Fruit fly (Drosophila melanogaster) Kc167 (cell line): ENCODE results near the gene CG10352.

Experiments
- Myc ChIP-seq: fragments of >200 bp; optimal IDR thresholded peaks from 2 replicates; lab custom pipeline; 2017; ENCODE audit warnings: missing external identifiers
- Sin3A ChIP-seq: fragments of >200 bp; optimal IDR thresholded peaks from 2 replicates; lab custom pipeline; 2018; ENCODE audit warnings: missing external identifiers
- h ChIP-seq: fragments of >200 bp; optimal IDR thresholded peaks from 3 replicates; lab custom pipeline; 2018; ENCODE audit warnings: missing external identifiers
- insv ChIP-seq: fragments of >200 bp; optimal IDR thresholded peaks from 3 replicates; lab custom pipeline; 2018; ENCODE audit warnings: missing external identifiers
- psq ChIP-seq: fragments of >200 bp; optimal IDR thresholded peaks from 2 replicates; lab custom pipeline; 2017; ENCODE audit warnings: missing external identifiers
- ttk ChIP-seq: sonication (Bioruptor generic); optimal IDR thresholded peaks from 2 replicates; lab custom pipeline; 2017; ENCODE audit warnings: missing external identifiers

Gene CG10352

DNA sequence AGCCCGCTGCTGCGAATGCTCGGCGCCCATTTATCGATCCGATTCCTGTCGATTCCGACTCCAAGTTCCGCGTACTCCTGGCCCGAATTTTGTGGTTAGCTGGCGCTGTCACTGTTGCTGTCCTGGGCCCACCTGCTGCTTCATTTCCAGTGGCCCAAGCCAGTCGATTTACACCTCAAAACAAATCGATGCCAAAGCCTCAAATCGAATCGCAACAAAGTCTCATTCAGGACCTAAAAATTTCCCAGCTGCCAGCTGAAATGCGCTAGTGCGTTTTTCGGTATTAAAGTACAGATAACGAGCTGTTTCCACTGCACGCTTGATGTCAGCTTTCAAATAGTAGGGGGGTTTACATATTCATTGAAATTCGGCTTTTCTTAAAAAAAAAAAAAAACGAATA, 4.5 kb downstream of the CG10352 start, which contains the start of gene BORCS5:
BORCS5 (minus strand) TSS at position 263 of the 400 bp plus-strand sequence.
- TF ChIP-seq ttk (lab: Kevin White, UChicago) (no peak), Sin3A (lab: Kevin White, UChicago) (no peak), Myc (no peak), h (lab: Kevin White, UChicago) (no peak), psq (no peak), insv (lab: Kevin White, UChicago) (no peak)

DNA sequence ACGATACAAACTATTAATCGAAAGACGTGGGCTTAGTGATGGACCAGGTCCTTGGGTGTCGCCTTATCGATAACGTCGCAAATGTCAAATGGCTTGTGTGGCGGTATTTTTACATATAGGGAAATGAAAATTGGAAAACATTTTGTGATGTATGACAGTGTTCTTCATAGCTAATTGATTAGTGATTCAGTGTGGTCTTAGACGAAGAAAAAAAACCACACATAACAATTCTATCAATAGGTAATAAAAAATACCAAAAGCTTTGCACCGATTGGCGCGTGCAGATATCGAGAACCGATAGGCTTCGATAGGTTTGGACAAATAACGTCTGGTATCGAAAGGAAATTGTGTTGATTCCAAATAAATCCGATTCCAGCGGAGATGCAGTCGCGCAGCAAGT, 8.1 kb downstream of the CG10352 start, which contains the start of the genes Nrd1 and CG1847:
Nrd1 (minus strand) TSS at position 28 of the 400 bp plus-strand sequence.
CG1847 (plus strand) TSS at position 305 of the 400 bp plus-strand sequence.
- TF ChIP-seq insv (lab: Kevin White, UChicago), result no peak

DNA sequence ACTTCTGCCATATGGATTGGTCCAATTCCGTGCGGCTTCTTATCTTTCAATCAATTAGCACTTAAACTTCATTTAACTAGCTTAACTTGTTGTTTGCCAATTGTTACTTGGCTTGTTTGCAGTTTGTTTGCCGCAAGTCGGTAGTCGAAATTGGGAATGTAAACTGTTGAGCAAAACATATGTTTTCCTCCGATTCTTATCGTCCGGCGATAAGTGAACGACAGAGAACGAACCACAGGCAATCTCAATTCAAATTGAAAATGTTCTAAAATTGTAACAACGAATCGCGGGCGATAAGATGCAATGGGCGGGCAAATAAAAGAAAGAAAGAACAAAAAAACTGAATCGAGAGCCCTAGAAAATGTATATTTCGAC, 18.5 kb downstream of the CG10352 start:
- TF ChIP-seq h (lab: Kevin White, UChicago) (no peak), insv (lab: Kevin White, UChicago) (no peak), psq (no peak), ttk (lab: Kevin White, UChicago) (no peak), Myc (no peak), Sin3A (lab: Kevin White, UChicago) (no peak)

DNA sequence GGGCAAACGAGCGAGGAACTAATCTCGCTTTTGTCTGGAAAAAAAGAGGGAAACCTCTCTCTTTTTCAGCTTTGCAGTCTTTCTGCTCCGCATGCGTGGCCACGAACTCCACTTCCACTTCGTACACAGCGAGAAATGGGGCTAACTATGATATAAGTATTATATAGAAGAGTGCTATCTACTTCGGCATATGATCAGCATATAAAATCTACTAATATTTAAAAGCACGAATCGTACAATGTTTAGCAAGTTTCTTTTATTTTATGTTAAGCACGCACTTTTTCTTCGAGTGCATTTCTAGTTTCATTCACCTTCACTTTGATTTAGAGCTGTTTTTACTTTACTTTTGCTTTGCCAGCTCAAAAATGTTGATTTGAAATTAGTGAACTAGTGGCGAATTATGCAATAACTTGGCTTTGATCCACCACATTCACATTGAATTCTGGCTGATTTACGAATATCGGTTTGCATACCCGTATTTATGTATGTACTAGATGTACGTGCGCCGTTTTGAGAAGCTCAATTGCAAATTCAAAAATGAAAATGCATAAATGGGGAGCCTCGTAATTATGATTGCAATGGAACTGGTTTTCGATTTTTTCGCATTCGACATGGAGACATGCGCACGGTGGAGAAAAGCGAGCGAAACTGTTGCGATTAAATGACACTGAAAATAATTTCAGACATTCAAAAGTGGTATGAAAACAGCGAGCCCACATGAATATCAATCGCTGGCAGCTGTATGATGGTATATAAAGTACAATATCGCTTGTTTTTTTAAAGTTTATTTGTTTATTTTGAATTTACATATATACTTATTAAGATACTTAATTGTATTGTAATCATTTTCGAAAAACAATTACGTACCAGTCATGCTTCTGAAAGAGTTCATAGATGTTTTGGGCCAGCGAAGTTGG, 19.2 kb downstream of the CG10352 start:
- TF ChIP-seq Sin3A (lab: Kevin White, UChicago) (no peak), psq (no peak), ttk (lab: Kevin White, UChicago) (no peak), h (lab: Kevin White, UChicago) (no peak), insv (lab: Kevin White, UChicago) (no peak), Myc (no peak)

DNA sequence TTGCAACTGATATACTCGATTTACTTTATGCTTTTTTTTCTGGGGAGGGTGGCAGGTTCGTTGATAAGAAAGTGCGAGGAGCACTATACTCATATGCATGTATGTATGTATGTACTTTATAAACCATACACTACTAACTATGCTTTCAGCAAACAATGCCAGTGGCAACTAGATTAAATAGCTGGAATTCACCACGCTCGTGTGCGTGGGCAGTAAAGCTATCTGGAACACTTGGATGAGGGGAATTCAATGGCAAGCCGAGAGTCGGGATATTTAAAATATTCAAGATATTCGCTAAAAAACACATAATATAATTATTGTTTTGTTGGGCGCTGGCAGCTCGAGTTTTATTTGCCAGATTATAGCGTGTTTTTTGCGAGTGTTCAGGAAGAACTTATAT, 20.1 kb downstream of the CG10352 start:
- TF ChIP-seq Sin3A (lab: Kevin White, UChicago) (no peak), h (lab: Kevin White, UChicago) (no peak), ttk (lab: Kevin White, UChicago) (no peak), Myc (no peak), psq (no peak)

DNA sequence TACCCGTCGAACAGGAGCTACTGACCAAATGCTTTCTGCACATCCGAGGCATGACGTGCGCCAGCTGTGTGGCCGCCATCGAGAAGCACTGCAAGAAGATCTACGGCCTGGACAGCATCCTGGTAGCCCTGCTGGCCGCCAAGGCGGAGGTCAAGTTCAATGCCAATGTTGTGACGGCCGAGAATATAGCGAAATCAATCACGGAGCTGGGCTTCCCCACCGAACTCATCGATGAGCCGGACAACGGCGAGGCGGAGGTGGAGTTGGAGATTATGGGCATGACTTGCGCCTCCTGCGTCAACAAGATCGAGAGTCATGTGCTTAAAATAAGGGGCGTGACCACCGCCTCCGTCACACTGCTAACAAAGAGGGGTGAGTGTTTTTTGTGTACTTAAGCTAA, 21.0 kb downstream of the CG10352 start:
- TF ChIP-seq Sin3A (lab: Kevin White, UChicago), result no peak

DNA sequence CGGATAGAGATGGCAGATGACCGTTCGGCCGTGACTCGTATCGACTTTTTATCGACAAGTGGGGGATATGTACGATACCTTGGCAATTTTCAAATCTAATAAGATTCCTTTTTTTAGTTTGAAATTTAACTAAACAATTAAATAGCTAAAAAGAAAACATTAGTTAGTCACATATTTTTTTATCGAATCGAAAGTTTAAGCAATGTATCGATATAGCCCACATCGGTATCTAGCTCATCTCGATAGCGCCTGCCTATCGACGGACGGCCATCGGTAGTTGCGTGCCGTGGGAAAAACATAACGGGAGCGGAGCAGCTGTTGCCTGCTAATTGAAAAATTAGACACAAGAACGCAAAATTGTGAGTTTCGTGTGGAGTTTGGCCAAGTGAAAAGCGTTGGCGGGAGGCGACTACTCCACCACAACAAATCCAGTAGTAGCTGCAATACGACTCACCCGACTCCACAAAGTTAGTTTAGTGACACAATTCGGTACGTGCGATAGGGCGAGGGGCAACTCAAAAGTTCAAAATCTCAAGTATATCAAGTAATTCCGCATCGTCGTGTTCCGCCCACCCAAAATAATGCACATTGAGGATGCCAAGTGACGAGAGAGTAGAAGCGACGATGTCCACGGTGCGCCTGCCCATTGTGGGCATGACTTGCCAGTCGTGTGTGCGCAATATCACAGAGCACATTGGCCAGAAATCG, 22.1 kb downstream of the CG10352 start, which contains the start of the genes CG10347 and ATP7:
CG10347 (minus strand) TSS at position 174 of the 708 bp plus-strand sequence.
ATP7 (plus strand) TSS at position 265 of the 708 bp plus-strand sequence.
- no peak for TF ChIP-seq Sin3A (lab: Kevin White, UChicago)
- no peak for TF ChIP-seq Myc
- TF ChIP-seq ttk (lab: Kevin White, UChicago), result no peak
- no peak for TF ChIP-seq h (lab: Kevin White, UChicago)
- no peak for TF ChIP-seq insv (lab: Kevin White, UChicago)
- no peak for TF ChIP-seq psq

DNA sequence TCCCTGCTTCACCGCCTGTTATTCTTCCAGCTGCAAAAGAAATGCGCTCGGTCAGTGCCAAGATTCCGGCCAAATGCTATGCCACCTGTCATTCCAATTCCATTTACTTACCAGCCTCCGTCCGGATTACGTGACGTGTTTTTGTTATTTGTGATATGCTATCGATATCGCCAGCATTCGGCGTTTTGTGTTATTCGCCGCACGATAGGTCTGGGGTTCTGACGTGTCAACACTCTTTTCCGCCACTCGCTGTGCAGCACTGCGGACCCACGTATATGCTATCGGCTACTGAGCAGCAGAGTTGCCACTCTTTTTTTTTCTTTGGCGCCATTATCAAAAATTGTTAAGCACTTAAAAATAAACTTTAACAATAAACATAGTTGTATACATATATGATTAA, 24.7 kb downstream of the CG10352 start, which contains the start of gene p24-1:
p24-1 (minus strand) TSS at position 221 of the 400 bp plus-strand sequence.
- no peak for TF ChIP-seq h (lab: Kevin White, UChicago)
- no peak for TF ChIP-seq psq
- TF ChIP-seq Sin3A (lab: Kevin White, UChicago), result no peak
- no peak for TF ChIP-seq insv (lab: Kevin White, UChicago)
- no peak for TF ChIP-seq ttk (lab: Kevin White, UChicago)
- TF ChIP-seq Myc, result no peak

DNA sequence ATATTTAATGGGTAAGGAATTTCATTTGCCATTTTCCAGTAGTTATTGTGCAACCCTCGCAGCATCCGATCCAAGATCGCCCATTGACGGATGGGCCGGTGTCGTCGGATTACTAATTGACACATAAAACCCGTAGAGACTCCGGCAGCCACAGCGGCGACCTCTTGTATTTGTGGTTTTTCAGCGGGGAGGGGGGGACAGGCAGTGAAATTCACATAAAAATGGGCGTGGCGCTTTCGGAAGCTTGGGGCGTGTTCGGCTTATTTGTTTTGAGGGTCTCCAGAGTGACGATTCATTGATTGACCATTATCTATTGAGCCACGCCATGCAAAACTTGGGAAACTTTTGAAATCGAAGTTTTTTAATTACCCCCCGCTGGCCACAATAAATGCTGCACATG, 27.7 kb downstream of the CG10352 start:
- no peak for TF ChIP-seq h (lab: Kevin White, UChicago)
- no peak for TF ChIP-seq psq
- TF ChIP-seq ttk (lab: Kevin White, UChicago), result no peak
- TF ChIP-seq Myc, result no peak
- no peak for TF ChIP-seq insv (lab: Kevin White, UChicago)
- no peak for TF ChIP-seq Sin3A (lab: Kevin White, UChicago)

DNA sequence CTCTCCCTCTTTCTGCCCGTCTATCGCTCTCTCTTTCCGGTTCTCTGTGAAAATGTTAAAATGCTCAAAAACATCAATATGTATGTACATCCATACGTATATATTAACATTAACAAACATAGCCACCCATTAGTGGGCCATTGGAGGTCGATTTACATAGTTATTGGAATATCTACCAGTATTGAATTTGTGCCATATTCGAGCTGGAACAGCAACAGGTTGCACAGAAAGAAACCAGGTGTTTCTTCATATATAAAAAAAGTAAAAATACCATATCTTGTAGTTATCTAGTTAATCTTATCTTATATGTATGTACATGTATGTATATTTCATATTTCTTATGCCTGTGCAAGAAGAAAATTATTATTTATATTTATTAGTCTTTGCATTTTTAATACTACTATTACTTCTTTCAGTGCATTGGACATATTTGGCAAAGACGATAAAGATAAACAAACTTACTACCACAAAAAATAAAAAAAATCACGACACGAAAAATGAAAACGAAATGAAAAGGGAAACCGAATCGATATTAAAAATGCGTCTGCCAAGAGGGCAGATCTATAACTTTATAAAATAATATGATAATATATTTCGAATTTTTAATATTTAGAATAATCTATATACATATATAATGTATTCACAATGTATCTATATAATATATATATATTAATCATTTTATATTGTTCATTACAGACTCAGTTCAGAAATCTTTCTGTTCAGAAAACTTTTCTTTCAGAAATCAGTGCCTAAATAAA, 28.3 kb downstream of the CG10352 start:
- TF ChIP-seq Myc, result no peak

DNA sequence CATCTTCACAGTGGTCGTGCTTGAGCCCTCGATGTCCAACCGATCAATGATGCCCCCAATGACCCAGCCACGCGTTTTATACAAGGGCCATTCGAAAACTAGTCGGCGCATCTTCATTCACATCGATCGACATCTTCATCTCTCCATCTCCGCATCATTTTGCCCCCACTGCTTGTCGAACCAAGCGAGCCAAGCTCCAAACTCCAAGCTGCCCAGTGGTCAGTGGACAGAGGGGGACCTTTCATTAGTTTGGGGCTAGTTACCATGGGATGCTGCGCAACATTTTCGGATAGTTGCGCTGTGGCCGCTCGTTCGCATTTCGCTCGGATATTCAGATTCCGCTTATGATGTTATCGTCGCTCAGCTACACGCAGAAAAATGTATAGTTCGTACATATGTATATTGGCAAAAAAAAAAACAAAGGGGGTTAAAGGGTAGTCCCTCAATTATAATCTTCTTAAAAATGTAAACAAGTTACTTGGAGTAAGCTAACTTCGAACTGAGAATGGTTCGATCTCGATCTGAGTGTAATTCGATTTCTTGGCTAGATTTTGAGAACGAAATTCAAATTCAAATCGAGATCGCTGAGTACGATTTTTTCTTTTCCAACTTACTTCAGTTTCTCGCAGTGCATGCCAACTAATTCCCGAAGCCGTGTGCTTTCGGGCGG, 30.8 kb downstream of the CG10352 start, which contains the start of gene CG15740:
CG15740 (minus strand) TSS at position 51 of the 670 bp plus-strand sequence.
- TF ChIP-seq insv (lab: Kevin White, UChicago), result no peak
- TF ChIP-seq ttk (lab: Kevin White, UChicago), result no peak
- TF ChIP-seq h (lab: Kevin White, UChicago), result no peak
- TF ChIP-seq Myc, result no peak
- TF ChIP-seq psq, result no peak
- TF ChIP-seq Sin3A (lab: Kevin White, UChicago), result no peak
